Worm (Caenorhabditis elegans): Measurements from ENCODE around the gene twk-13.

The twk-13 gene

ce11 chrV:12326638-12327037, 11.2 kb downstream of the twk-13 start:
- TF ChIP-seq ceh-36 (tag; optimal IDR thresholded peaks at IDR 0.05) (no peak), ceh-13 (GFP tag; optimal IDR thresholded peaks at IDR 0.05) (no peak), B0310.2 (tag; optimal IDR thresholded peaks at IDR 0.05) (no peak), hmbx-1 (tag; optimal IDR thresholded peaks at IDR 0.05) (no peak), F13C5.2 (tag; optimal IDR thresholded peaks at IDR 0.05) (no peak), scrt-1 (GFP tag; IDR thresholded peaks at IDR 0.05) (no peak)

ce11 chrV:12320274-12320839, 17.4 kb downstream of the twk-13 start:
- no peak for TF ChIP-seq ceh-13 (GFP tag; optimal IDR thresholded peaks at IDR 0.05)
- TF ChIP-seq scrt-1 (GFP tag; IDR thresholded peaks at IDR 0.05) = no peak
- TF ChIP-seq sea-1 (GFP tag; conservative IDR thresholded peaks at IDR 0.05) = no peak
- no peak for TF ChIP-seq ets-7 (tag; optimal IDR thresholded peaks at IDR 0.05)

ce11 chrV:12317894-12318553, 19.8 kb downstream of the twk-13 start, which contains the start of the genes R04F11.5 and R04F11.2:
R04F11.5 (minus strand) TSS chrV:12318019.
R04F11.2 (plus strand) TSS chrV:12318381.
- TF ChIP-seq pes-1 (GFP tag; IDR thresholded peaks at IDR 0.05) (0 out of 2 replicates have a peak, but pooled peaks have one; percentile 31), ama-1 (optimal IDR thresholded peaks at IDR 0.05) (no peak), hmbx-1 (tag; optimal IDR thresholded peaks at IDR 0.05) (no peak), F13C5.2 (tag; optimal IDR thresholded peaks at IDR 0.05) (peak; percentile 15), scrt-1 (GFP tag; IDR thresholded peaks at IDR 0.05) (no peak), hmg-4 (GFP tag; optimal IDR thresholded peaks at IDR 0.05) (no peak)

- TF ChIP-seq ets-7 (tag; optimal IDR thresholded peaks at IDR 0.05) (no peak), ceh-36 (tag; optimal IDR thresholded peaks at IDR 0.05) (no peak), pes-1 (GFP tag; IDR thresholded peaks at IDR 0.05) (no peak), hmbx-1 (tag; optimal IDR thresholded peaks at IDR 0.05) (no peak), F13C5.2 (tag; optimal IDR thresholded peaks at IDR 0.05) (no peak), ceh-13 (GFP tag; optimal IDR thresholded peaks at IDR 0.05) (no peak), flt-1 (GFP tag; IDR thresholded peaks at IDR 0.05) (no peak), sea-1 (GFP tag; conservative IDR thresholded peaks at IDR 0.05) (no peak), tra-4 (tag; optimal IDR thresholded peaks at IDR 0.05) (no peak), scrt-1 (GFP tag; IDR thresholded peaks at IDR 0.05) (no peak)
Measured at ce11 chrV:12317080-12317479, 20.7 kb downstream of the twk-13 start, which contains the start of gene R04F11.3. R04F11.3 (minus strand) TSS chrV:12317180.

ce11 chrV:12316076-12316475, 21.7 kb downstream of the twk-13 start:
- TF ChIP-seq ets-7 (tag; optimal IDR thresholded peaks at IDR 0.05) (no peak), ceh-13 (GFP tag; optimal IDR thresholded peaks at IDR 0.05) (no peak), hmg-4 (GFP tag; optimal IDR thresholded peaks at IDR 0.05) (no peak), tbx-37 (GFP tag; conservative IDR thresholded peaks at IDR 0.05) (no peak)

- TF ChIP-seq tbx-37 (GFP tag; conservative IDR thresholded peaks at IDR 0.05) = no peak
- TF ChIP-seq pes-1 (GFP tag; IDR thresholded peaks at IDR 0.05) = no peak
- TF ChIP-seq B0310.2 (tag; optimal IDR thresholded peaks at IDR 0.05) = no peak
- no peak for TF ChIP-seq hmbx-1 (tag; optimal IDR thresholded peaks at IDR 0.05)
- TF ChIP-seq hmg-4 (GFP tag; optimal IDR thresholded peaks at IDR 0.05) = no peak
- no peak for TF ChIP-seq flt-1 (GFP tag; IDR thresholded peaks at IDR 0.05)
- no peak for TF ChIP-seq ets-7 (tag; optimal IDR thresholded peaks at IDR 0.05)
- no peak for TF ChIP-seq hnd-1 (tag; optimal IDR thresholded peaks at IDR 0.05)
- TF ChIP-seq ama-1 (optimal IDR thresholded peaks at IDR 0.05) = no peak
Measured at ce11 chrV:12314413-12314812, 23.4 kb downstream of the twk-13 start.

- TF ChIP-seq flt-1 (GFP tag; IDR thresholded peaks at IDR 0.05) (no peak), B0310.2 (tag; optimal IDR thresholded peaks at IDR 0.05) (no peak), hmbx-1 (tag; optimal IDR thresholded peaks at IDR 0.05) (no peak), ets-7 (tag; optimal IDR thresholded peaks at IDR 0.05) (no peak), ceh-36 (tag; optimal IDR thresholded peaks at IDR 0.05) (no peak), tra-4 (tag; optimal IDR thresholded peaks at IDR 0.05) (no peak), aly-1 (tag; optimal IDR thresholded peaks at IDR 0.05) (no peak), sea-1 (GFP tag; conservative IDR thresholded peaks at IDR 0.05) (no peak), tbx-37 (GFP tag; conservative IDR thresholded peaks at IDR 0.05) (no peak), F13C5.2 (tag; optimal IDR thresholded peaks at IDR 0.05) (no peak)
Measured at ce11 chrV:12310256-12310655, 27.5 kb downstream of the twk-13 start, which contains the start of gene hpo-30. hpo-30 (minus strand) TSS chrV:12310356.

ce11 chrV:12307011-12307540, 30.7 kb downstream of the twk-13 start, which contains the start of gene srg-45:
srg-45 (plus strand) TSS chrV:12307490.
- no peak for TF ChIP-seq tbx-11 (GFP tag; IDR thresholded peaks at IDR 0.05)
- TF ChIP-seq scrt-1 (GFP tag; IDR thresholded peaks at IDR 0.05) = no peak
- TF ChIP-seq ama-1 (optimal IDR thresholded peaks at IDR 0.05) = no peak

ce11 chrV:12305677-12306076, 32.1 kb downstream of the twk-13 start:
- no peak for TF ChIP-seq hmg-4 (GFP tag; optimal IDR thresholded peaks at IDR 0.05)
- TF ChIP-seq ceh-13 (GFP tag; optimal IDR thresholded peaks at IDR 0.05) = no peak
- no peak for TF ChIP-seq ceh-36 (tag; optimal IDR thresholded peaks at IDR 0.05)
- no peak for TF ChIP-seq B0310.2 (tag; optimal IDR thresholded peaks at IDR 0.05)
- TF ChIP-seq tra-4 (tag; optimal IDR thresholded peaks at IDR 0.05) = no peak
- TF ChIP-seq pes-1 (GFP tag; IDR thresholded peaks at IDR 0.05) = no peak
- TF ChIP-seq F13C5.2 (tag; optimal IDR thresholded peaks at IDR 0.05) = no peak
- no peak for TF ChIP-seq ama-1 (optimal IDR thresholded peaks at IDR 0.05)
- TF ChIP-seq hnd-1 (tag; optimal IDR thresholded peaks at IDR 0.05) = no peak
- TF ChIP-seq hmbx-1 (tag; optimal IDR thresholded peaks at IDR 0.05) = no peak
- TF ChIP-seq sea-1 (GFP tag; conservative IDR thresholded peaks at IDR 0.05) = no peak
- TF ChIP-seq ets-7 (tag; optimal IDR thresholded peaks at IDR 0.05) = no peak
- TF ChIP-seq tbx-37 (GFP tag; conservative IDR thresholded peaks at IDR 0.05) = no peak
- TF ChIP-seq aly-1 (tag; optimal IDR thresholded peaks at IDR 0.05) = no peak
- TF ChIP-seq scrt-1 (GFP tag; IDR thresholded peaks at IDR 0.05) = no peak

Measured in whole organism, early embryonic.